Fruit fly (Drosophila melanogaster) whole organism, embryonic: ENCODE measurements around the gene Rab7.

Experiments used
- Abd-B ChIP-seq: fragments of 200-800 bp; sonication (Bioruptor generic); optimal IDR thresholded peaks from 2 replicates; lab custom pipeline; 2018; ENCODE audit warnings: missing biosample characterization, mild to moderate bottlenecking, missing genetic modification characterization, moderate library complexity
- Blimp-1 ChIP-seq: fragments of 200-800 bp; sonication (Bioruptor generic); optimal IDR thresholded peaks from 3 replicates; lab custom pipeline; 2018; ENCODE audit warnings: missing biosample characterization, missing genetic modification characterization, mild to moderate bottlenecking, moderate library complexity, missing genetic modification reagents
- CG10431 ChIP-seq: fragments of 200-800 bp; sonication (Bioruptor generic); optimal IDR thresholded peaks from 3 replicates; lab custom pipeline; 2018; ENCODE audit warnings: missing biosample characterization, mild to moderate bottlenecking, missing genetic modification characterization
- CG10654 ChIP-seq: fragments of 200-800 bp; sonication (Bioruptor generic); optimal IDR thresholded peaks from 2 replicates; lab custom pipeline; 2016; ENCODE audit warnings: missing biosample characterization, missing genetic modification characterization
- CG10959 ChIP-seq: fragments of 200-800 bp; sonication (Bioruptor generic); IDR thresholded peaks from 2 replicates; pipeline ENCODE4 v1.3.6; 2022; ENCODE audit warnings: missing biosample characterization, missing genetic modification characterization
- CG10979 ChIP-seq: fragments of 200-800 bp; sonication (Bioruptor generic); optimal IDR thresholded peaks from 2 replicates; lab custom pipeline; 2018; ENCODE audit warnings: missing biosample characterization, mild to moderate bottlenecking, missing genetic modification characterization, moderate library complexity
- CG11093 ChIP-seq: fragments of 200-800 bp; sonication (Bioruptor generic); IDR thresholded peaks from 3 replicates; pipeline ENCODE4 v1.3.6; 2022; ENCODE audit warnings: missing biosample characterization, missing genetic modification characterization
- CG11398 ChIP-seq: fragments of 200-800 bp; sonication (Bioruptor generic); optimal IDR thresholded peaks from 2 replicates; lab custom pipeline; 2016; ENCODE audit warnings: missing biosample characterization, missing genetic modification characterization
- CG15011 ChIP-seq: fragments of 200-800 bp; sonication (Bioruptor generic); optimal IDR thresholded peaks from 3 replicates; lab custom pipeline; 2018; ENCODE audit warnings: missing biosample characterization, mild to moderate bottlenecking, missing genetic modification characterization
- CG15514 ChIP-seq: fragments of 200-800 bp; sonication (Bioruptor generic); optimal IDR thresholded peaks from 3 replicates; lab custom pipeline; 2017; ENCODE audit warnings: missing biosample characterization, missing genetic modification characterization, mild to moderate bottlenecking, moderate library complexity, missing genetic modification reagents
- CG15601 ChIP-seq: fragments of 200-800 bp; sonication (Bioruptor generic); optimal IDR thresholded peaks from 3 replicates; lab custom pipeline; 2019; ENCODE audit warnings: missing biosample characterization, mild to moderate bottlenecking, missing genetic modification characterization, moderate library complexity
- CG1647 ChIP-seq: fragments of 200-800 bp; sonication (Bioruptor generic); optimal IDR thresholded peaks from 3 replicates; lab custom pipeline; 2016; ENCODE audit warnings: missing biosample characterization, missing genetic modification characterization
- CG18011 ChIP-seq: fragments of 200-800 bp; sonication (Bioruptor generic); optimal IDR thresholded peaks from 2 replicates; lab custom pipeline; 2017; ENCODE audit warnings: missing biosample characterization, missing genetic modification characterization, mild to moderate bottlenecking, moderate library complexity, missing genotype
- CG2199 ChIP-seq: fragments of 200-800 bp; sonication (Bioruptor generic); IDR thresholded peaks from 3 replicates; pipeline ENCODE4 v1.3.6; 2022; ENCODE audit warnings: missing biosample characterization, missing genetic modification characterization
- CG30403 ChIP-seq: fragments of 200-800 bp; sonication (Bioruptor generic); optimal IDR thresholded peaks from 3 replicates; lab custom pipeline; 2016; ENCODE audit warnings: missing biosample characterization, missing genetic modification characterization
- CG34224 ChIP-seq: fragments of 200-800 bp; sonication (Bioruptor generic); IDR thresholded peaks from 3 replicates; pipeline ENCODE4 v1.3.6; 2022; ENCODE audit warnings: missing biosample characterization, missing genetic modification characterization; ENCODE audit not compliant: partially characterized antibody
- CG7745 ChIP-seq: fragments of 200-800 bp; sonication (Bioruptor generic); optimal IDR thresholded peaks from 2 replicates; lab custom pipeline; 2018; ENCODE audit warnings: missing biosample characterization, mild to moderate bottlenecking, missing genetic modification characterization, moderate library complexity
- CG8765 ChIP-seq: fragments of 200-800 bp; sonication (Bioruptor generic); IDR thresholded peaks from 2 replicates; pipeline ENCODE4 v1.3.6; 2022; ENCODE audit warnings: missing biosample characterization, missing genetic modification characterization
- CG9876 ChIP-seq: fragments of 200-800 bp; sonication (Bioruptor generic); optimal IDR thresholded peaks from 2 replicates; lab custom pipeline; 2016; ENCODE audit warnings: missing biosample characterization, missing genetic modification characterization
- CTCF ChIP-seq: fragments of 200-800 bp; sonication (Bioruptor generic); optimal IDR thresholded peaks from 2 replicates; lab custom pipeline; 2017; ENCODE audit warnings: missing biosample characterization, mild to moderate bottlenecking, missing genetic modification characterization, moderate library complexity
- Ets97D ChIP-seq: fragments of 200-800 bp; sonication (Bioruptor generic); optimal IDR thresholded peaks from 3 replicates; lab custom pipeline; 2016; ENCODE audit warnings: missing biosample characterization, missing genetic modification characterization
- Hr3 ChIP-seq: fragments of 200-800 bp; sonication (Bioruptor generic); optimal IDR thresholded peaks from 3 replicates; lab custom pipeline; 2016; ENCODE audit warnings: missing biosample characterization, missing genetic modification characterization
- Max ChIP-seq: fragments of 200-800 bp; sonication (Bioruptor generic); optimal IDR thresholded peaks from 2 replicates; lab custom pipeline; 2016; ENCODE audit warnings: missing biosample characterization, mild to moderate bottlenecking, missing genetic modification characterization
- NC2β ChIP-seq: fragments of 200-800 bp; sonication (Bioruptor generic); optimal IDR thresholded peaks from 2 replicates; lab custom pipeline; 2016; ENCODE audit warnings: missing biosample characterization, missing genetic modification characterization
- Nf-YA ChIP-seq: fragments of 200-800 bp; sonication (Bioruptor generic); IDR thresholded peaks from 2 replicates; pipeline ENCODE4 v1.3.6; 2022; ENCODE audit warnings: missing biosample characterization, missing genetic modification characterization
- Ptx1 ChIP-seq: fragments of 200-800 bp; sonication (Bioruptor generic); IDR thresholded peaks from 2 replicates; pipeline ENCODE4 v1.3.6; 2022; ENCODE audit warnings: missing biosample characterization, missing genetic modification characterization
- Ravus ChIP-seq: fragments of 200-800 bp; sonication (Bioruptor generic); IDR thresholded peaks from 2 replicates; pipeline ENCODE4 v1.3.6; 2022; ENCODE audit warnings: missing biosample characterization, missing genetic modification characterization
- Sin3A ChIP-seq: fragments of >200 bp; optimal IDR thresholded peaks from 2 replicates; lab custom pipeline; 2018
- br ChIP-seq: fragments of >200 bp; optimal IDR thresholded peaks from 2 replicates; lab custom pipeline; 2017
- dan ChIP-seq: fragments of 200-800 bp; sonication (Bioruptor generic); IDR thresholded peaks from 2 replicates; pipeline ENCODE4 v1.3.6; 2022; ENCODE audit warnings: missing biosample characterization, missing genetic modification characterization
- fd102C ChIP-seq: fragments of 200-800 bp; sonication (Bioruptor generic); optimal IDR thresholded peaks from 2 replicates; lab custom pipeline; 2018; ENCODE audit warnings: missing biosample characterization, mild to moderate bottlenecking, missing genetic modification characterization, moderate library complexity
- ftz-f1 ChIP-seq: fragments of 200-800 bp; sonication (Bioruptor generic); optimal IDR thresholded peaks from 2 replicates; lab custom pipeline; 2016; ENCODE audit warnings: missing biosample characterization, missing genetic modification characterization
- gcm ChIP-seq: fragments of 200-800 bp; sonication (Bioruptor generic); optimal IDR thresholded peaks from 2 replicates; lab custom pipeline; 2019; ENCODE audit warnings: missing biosample characterization, mild to moderate bottlenecking, missing genetic modification characterization, moderate library complexity
- gcm2 ChIP-seq: fragments of 200-800 bp; sonication (Bioruptor generic); optimal IDR thresholded peaks from 2 replicates; lab custom pipeline; 2016; ENCODE audit warnings: missing biosample characterization, missing genetic modification characterization
- grau ChIP-seq: fragments of 200-800 bp; optimal IDR thresholded peaks from 3 replicates; lab custom pipeline; 2019; ENCODE audit warnings: missing biosample characterization, mild to moderate bottlenecking, missing genetic modification characterization, moderate library complexity
- gsb-n ChIP-seq: fragments of 200-800 bp; sonication (Bioruptor generic); optimal IDR thresholded peaks from 3 replicates; lab custom pipeline; 2018; ENCODE audit warnings: missing biosample characterization, mild to moderate bottlenecking, missing genetic modification characterization
- gt ChIP-seq: fragments of 200-800 bp; sonication (Bioruptor generic); IDR thresholded peaks from 2 replicates; pipeline ENCODE4 v1.3.6; 2022; ENCODE audit warnings: missing biosample characterization, missing genetic modification characterization
- ham ChIP-seq: fragments of 200-800 bp; sonication (Bioruptor generic); IDR thresholded peaks from 2 replicates; pipeline ENCODE4 v1.3.6; 2022; ENCODE audit warnings: missing biosample characterization, missing genetic modification characterization
- lab ChIP-seq: fragments of 200-800 bp; sonication (Bioruptor generic); optimal IDR thresholded peaks from 3 replicates; lab custom pipeline; 2017; ENCODE audit warnings: missing biosample characterization, missing genetic modification characterization, mild to moderate bottlenecking, moderate library complexity, missing genetic modification reagents
- nom ChIP-seq: fragments of 200-800 bp; sonication (Bioruptor generic); optimal IDR thresholded peaks from 2 replicates; lab custom pipeline; 2017; ENCODE audit warnings: missing biosample characterization, missing genetic modification characterization, mild to moderate bottlenecking, moderate library complexity, missing genetic modification reagents
- pita ChIP-seq: fragments of 200-800 bp; sonication (Bioruptor generic); optimal IDR thresholded peaks from 2 replicates; lab custom pipeline; 2017; ENCODE audit warnings: missing biosample characterization, mild to moderate bottlenecking, missing genetic modification characterization
- sd ChIP-seq: fragments of 200-800 bp; sonication (Bioruptor generic); optimal IDR thresholded peaks from 3 replicates; lab custom pipeline; 2018; ENCODE audit warnings: missing biosample characterization, mild to moderate bottlenecking, missing genetic modification characterization, moderate library complexity
- slou ChIP-seq: fragments of 200-800 bp; sonication (Bioruptor generic); optimal IDR thresholded peaks from 3 replicates; lab custom pipeline; 2016; ENCODE audit warnings: missing biosample characterization, missing genetic modification characterization
- tgo ChIP-seq: fragments of 200-800 bp; sonication (Bioruptor generic); IDR thresholded peaks from 3 replicates; pipeline ENCODE4 v1.3.6; 2022; ENCODE audit warnings: missing biosample characterization, missing genetic modification characterization
- tll ChIP-seq, 2 experiments: fragments of 200-800 bp in 1 of 2; fragments of >200 bp in 1 of 2; sonication (Bioruptor generic) in 1 of 2; optimal IDR thresholded peaks; 2 replicates each; lab custom pipeline; 2017 to 2019; ENCODE audit warnings: missing biosample characterization in 2 of 2, missing genetic modification characterization in 2 of 2, mild to moderate bottlenecking in 1 of 2, moderate library complexity in 1 of 2
- trem ChIP-seq: fragments of 200-800 bp; optimal IDR thresholded peaks from 3 replicates; lab custom pipeline; 2019; ENCODE audit warnings: missing biosample characterization, mild to moderate bottlenecking, missing genetic modification characterization, moderate library complexity
- trh ChIP-seq: fragments of 200-800 bp; sonication (Bioruptor generic); optimal IDR thresholded peaks from 2 replicates; lab custom pipeline; 2016; ENCODE audit warnings: missing biosample characterization, missing genetic modification characterization
- unpg ChIP-seq: fragments of 200-800 bp; sonication (Bioruptor generic); optimal IDR thresholded peaks from 3 replicates; lab custom pipeline; 2018; ENCODE audit warnings: missing biosample characterization, mild to moderate bottlenecking, missing genetic modification characterization, moderate library complexity
- wor ChIP-seq: fragments of 200-800 bp; sonication (Bioruptor generic); IDR thresholded peaks from 2 replicates; pipeline ENCODE4 v1.3.6; 2022; ENCODE audit warnings: missing biosample characterization, missing genetic modification characterization
- zen2 ChIP-seq: fragments of 200-800 bp; sonication (Bioruptor generic); IDR thresholded peaks from 3 replicates; pipeline ENCODE4 v1.3.6; 2022; ENCODE audit warnings: missing biosample characterization, missing genetic modification characterization; ENCODE audit not compliant: partially characterized antibody

The Rab7 gene

dm6 chr3R:23958091-23958838 lies 34.5 kb upstream of the Rab7 start, which contains the start of the genes GluProRS and AP-1sigma (continued):
- TF ChIP-seq NC2β (GFP tag; lab: Kevin White, UChicago) = peak; percentile 63
- peak; percentile 97 for TF ChIP-seq CG30403 (GFP tag; lab: Kevin White, UChicago)
- no peak for TF ChIP-seq br
- peak; percentile 86 for TF ChIP-seq trem (tag; lab: Kevin White, UChicago)
- TF ChIP-seq CG11093 (GFP tag; lab: Robert Waterston, UW) = peak; percentile 95
- no peak for TF ChIP-seq pita (GFP tag; lab: Kevin White, UChicago)
- peak; percentile 95 for TF ChIP-seq CG34224 (GFP tag; lab: Robert Waterston, UW)
- peak; percentile 72 for TF ChIP-seq CG15011 (GFP tag; lab: Kevin White, UChicago)
- peak; percentile 93 for TF ChIP-seq Hr3
- TF ChIP-seq sd (tag; lab: Kevin White, UChicago) = no peak
- TF ChIP-seq gt (GFP tag; lab: Robert Waterston, UW) = peak; percentile 88
- TF ChIP-seq grau (tag; lab: Kevin White, UChicago) = peak; percentile 96
- TF ChIP-seq slou (GFP tag; lab: Kevin White, UChicago) = peak; percentile 92
- TF ChIP-seq gcm (GFP tag; lab: Kevin White, UChicago) = peak; percentile 81
- peak; percentile 93 for TF ChIP-seq dan (GFP tag; lab: Robert Waterston, UW)
- peak; percentile 85 for TF ChIP-seq Nf-YA (GFP tag; lab: Robert Waterston, UW)
- peak; percentile 92 for TF ChIP-seq lab (GFP tag; lab: Kevin White, UChicago)
- peak; percentile 80 for TF ChIP-seq CG15514 (GFP tag; lab: Kevin White, UChicago)
- peak; percentile 71 for TF ChIP-seq gcm2 (GFP tag; lab: Kevin White, UChicago)
- peak; percentile 21 to 76 for TF ChIP-seq tll (GFP tag; optimal IDR thresholded peaks at IDR 0.05; lab: Kevin White, UChicago)
- peak; percentile 80 for TF ChIP-seq ftz-f1 (GFP tag; lab: Kevin White, UChicago)
- TF ChIP-seq CTCF = no peak
- TF ChIP-seq wor (GFP tag; lab: Robert Waterston, UW) = peak; percentile 93
- TF ChIP-seq CG8765 (GFP tag; lab: Robert Waterston, UW) = peak; percentile 96
- peak; percentile 86 for TF ChIP-seq Blimp-1 (GFP tag; lab: Kevin White, UChicago)
- peak; percentile 98 for TF ChIP-seq tgo (GFP tag; lab: Robert Waterston, UW)
- TF ChIP-seq CG9876 = peak; percentile 72
- peak; percentile 74 for TF ChIP-seq CG15601 (tag; lab: Kevin White, UChicago)
- TF ChIP-seq CG7745 (tag; lab: Kevin White, UChicago) = no peak
- peak; percentile 88 for TF ChIP-seq Ravus
- TF ChIP-seq CG11398 = peak; percentile 28
- TF ChIP-seq CG10654 (GFP tag; lab: Kevin White, UChicago) = peak; percentile 92
- TF ChIP-seq gsb-n (tag; lab: Kevin White, UChicago) = peak; percentile 87
- peak; percentile 90 for TF ChIP-seq unpg
- peak; percentile 92 for TF ChIP-seq Abd-B
- TF ChIP-seq Ptx1 (GFP tag; lab: Robert Waterston, UW) = peak; percentile 99
- TF ChIP-seq CG10959 (GFP tag; lab: Robert Waterston, UW) = peak; percentile 93
- peak; percentile 78 for TF ChIP-seq trh (GFP tag; lab: Kevin White, UChicago)
- peak; percentile 15 for TF ChIP-seq CG10431 (GFP tag; lab: Kevin White, UChicago)
- peak; percentile 90 for TF ChIP-seq CG1647 (GFP tag; lab: Kevin White, UChicago)
- peak; percentile 99 for TF ChIP-seq Sin3A
- TF ChIP-seq Ets97D = peak; percentile 78
- TF ChIP-seq zen2 (GFP tag; lab: Robert Waterston, UW) = peak; percentile 72; the same call in 1 of the 3 replicates
- peak; percentile 59 for TF ChIP-seq fd102C (GFP tag; lab: Kevin White, UChicago)
- TF ChIP-seq ham (GFP tag; lab: Robert Waterston, UW) = peak; percentile 82; the same call in 1 of the 2 replicates
- peak; percentile 94 for TF ChIP-seq Max (GFP tag; lab: Kevin White, UChicago)
- TF ChIP-seq nom (GFP tag; lab: Kevin White, UChicago) = peak; percentile 22
- TF ChIP-seq CG10979 = peak; percentile 84
- TF ChIP-seq CG18011 = peak; percentile 67
- TF ChIP-seq CG2199 (GFP tag; lab: Robert Waterston, UW) = peak; percentile 92
